Worm (Caenorhabditis elegans) whole organism, dauer: ENCODE results near the gene Y54G2A.45.
"Not testable (repeated sequence)": the region's sequence is repeated elsewhere in the genome, so short reads cannot be mapped to it uniquely, and the experiment has no call there.

Experiments
- unc-62 ChIP-seq: sonication (generic microtip); optimal IDR thresholded peaks from 2 replicates; lab custom pipeline; 2017; ENCODE audit warnings: missing biosample characterization, missing genetic modification reagents, missing genetic modification characterization

Gene Y54G2A.45

DNA sequence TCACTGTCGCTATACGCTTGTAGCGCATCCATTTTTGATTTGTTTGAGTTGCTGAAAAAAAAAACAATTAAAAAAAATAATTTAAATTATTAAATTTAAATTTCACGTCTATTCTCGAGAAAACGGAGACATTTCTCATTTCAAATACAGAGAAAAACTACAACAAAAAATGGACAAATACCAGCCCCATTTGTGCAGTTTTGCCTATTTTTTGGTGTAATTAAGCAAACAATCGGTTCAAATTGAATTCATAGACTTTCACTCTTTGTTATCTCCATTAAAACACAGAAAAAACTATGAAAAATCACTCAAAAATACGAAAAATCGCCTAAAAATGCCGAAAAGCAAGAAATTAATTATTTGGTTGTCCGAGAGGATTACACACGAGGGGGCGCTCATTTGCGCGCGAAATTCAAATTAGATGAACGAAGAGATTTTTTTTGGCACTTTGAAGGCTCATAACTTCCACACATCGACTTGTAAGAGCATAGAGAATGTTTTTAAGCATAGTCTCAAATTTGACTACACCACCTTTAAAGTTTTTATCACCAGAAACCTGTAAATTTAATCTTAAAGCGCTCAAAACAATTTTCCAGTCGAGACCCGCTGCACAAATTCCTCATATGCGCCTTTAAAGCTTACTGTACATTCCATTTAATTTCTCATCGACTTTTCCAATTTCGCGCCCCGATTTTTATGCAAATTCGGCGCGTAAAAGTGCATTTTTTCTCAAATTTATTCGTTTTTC, 22.7 kb upstream of the Y54G2A.45 start, which contains the start of gene Y54G2A.12:
TSS of gene Y54G2A.12 (minus strand) at position 51 of the 748 bp plus-strand sequence.
- TF ChIP-seq unc-62 (GFP tag; lab: Kevin White, UChicago): no peak

- TF ChIP-seq unc-62 (GFP tag; lab: Kevin White, UChicago): no peak
Measured at ce11 chrIV:2785057-2785456, 20.6 kb upstream of the Y54G2A.45 start.

DNA sequence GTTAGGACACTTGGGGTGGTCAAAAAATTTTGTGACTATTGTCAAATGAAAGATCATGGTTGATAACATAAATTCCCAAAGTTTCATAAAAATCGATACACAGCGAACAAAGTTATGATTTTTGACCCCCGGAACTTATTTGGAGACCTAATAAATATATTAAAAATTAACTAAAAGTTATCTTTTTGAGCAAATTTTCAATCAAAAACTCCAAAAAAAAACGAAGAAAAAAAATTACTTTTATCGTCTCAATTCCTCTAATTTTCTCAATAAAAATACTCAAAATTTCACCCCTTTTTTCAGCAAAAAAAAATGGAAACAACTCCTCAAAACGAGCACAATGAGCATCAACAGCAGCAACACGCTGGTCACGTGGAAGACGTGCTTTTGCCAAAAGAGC, 17.3 kb upstream of the Y54G2A.45 start, which contains the start of gene atln-1:
TSS of gene atln-1 (plus strand) at position 301 of the 400 bp plus-strand sequence.
- TF ChIP-seq unc-62 (GFP tag; lab: Kevin White, UChicago): not testable (repeated sequence)

ce11 chrIV:2793956-2794355, 11.7 kb upstream of the Y54G2A.45 start:
- TF ChIP-seq unc-62 (GFP tag; lab: Kevin White, UChicago): no peak

DNA sequence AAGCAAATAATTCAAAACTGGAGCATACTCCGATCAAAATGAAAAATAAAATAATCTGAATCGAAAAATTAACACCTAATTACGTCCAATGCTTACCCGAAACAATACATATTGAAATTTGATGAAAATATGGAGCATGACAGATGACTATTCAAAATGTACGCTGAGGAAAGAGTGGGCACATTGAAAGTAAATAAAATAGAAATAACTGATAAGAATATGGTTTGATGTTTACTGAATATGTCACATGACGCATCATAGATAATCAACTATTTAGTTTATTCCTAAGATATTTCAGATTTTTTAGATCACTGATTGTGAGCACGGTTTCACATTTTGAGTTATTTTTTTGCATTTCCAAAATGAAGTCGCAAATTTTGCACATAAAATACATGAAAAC, 7.3 kb upstream of the Y54G2A.45 start, which contains the start of gene Y54G2A.52:
TSS of gene Y54G2A.52 (minus strand) at position 348 of the 400 bp plus-strand sequence.
- no peak for TF ChIP-seq unc-62 (GFP tag; lab: Kevin White, UChicago)

ce11 chrIV:2799389-2799788, 6.3 kb upstream of the Y54G2A.45 start, which contains the start of gene Y54G2A.10:
Gene Y54G2A.10, plus strand, starts transcription at chrIV:2799689.
- no peak for TF ChIP-seq unc-62 (GFP tag; lab: Kevin White, UChicago)

- no peak for TF ChIP-seq unc-62 (GFP tag; lab: Kevin White, UChicago)
Measured at ce11 chrIV:2799890-2800289, 5.8 kb upstream of the Y54G2A.45 start.

ce11 chrIV:2801004-2801403, 4.7 kb upstream of the Y54G2A.45 start:
- no peak for TF ChIP-seq unc-62 (GFP tag; lab: Kevin White, UChicago)

- TF ChIP-seq unc-62 (GFP tag; lab: Kevin White, UChicago): not testable (repeated sequence)
Measured at ce11 chrIV:2801558-2801957, 4.1 kb upstream of the Y54G2A.45 start, which contains the start of gene Y54G2A.44. Gene Y54G2A.44, plus strand, starts transcription at chrIV:2801858.

ce11 chrIV:2802193-2802592, 3.5 kb upstream of the Y54G2A.45 start:
- no peak for TF ChIP-seq unc-62 (GFP tag; lab: Kevin White, UChicago)

DNA sequence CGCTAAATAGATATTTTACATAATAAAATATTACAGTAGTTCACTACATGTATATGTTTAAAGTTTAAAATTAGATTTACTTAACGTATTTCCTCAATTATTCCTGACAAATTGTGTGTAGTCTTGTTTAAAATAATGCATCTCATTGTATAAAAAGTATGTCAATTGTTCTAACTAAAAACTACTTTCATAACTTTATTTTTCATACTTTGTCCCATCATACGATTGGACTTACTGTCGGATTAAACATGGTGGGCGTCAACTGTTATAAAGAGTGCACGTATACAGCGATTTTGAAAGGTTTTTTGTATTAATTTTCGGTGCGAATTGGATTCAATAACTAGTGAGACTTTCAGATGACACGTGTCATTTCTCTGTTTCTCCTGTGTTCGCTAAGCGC, 2.0 kb upstream of the Y54G2A.45 start, which contains the start of gene Y54G2A.32:
TSS of gene Y54G2A.32 (plus strand) at position 301 of the 400 bp plus-strand sequence.
- no peak for TF ChIP-seq unc-62 (GFP tag; lab: Kevin White, UChicago)

DNA sequence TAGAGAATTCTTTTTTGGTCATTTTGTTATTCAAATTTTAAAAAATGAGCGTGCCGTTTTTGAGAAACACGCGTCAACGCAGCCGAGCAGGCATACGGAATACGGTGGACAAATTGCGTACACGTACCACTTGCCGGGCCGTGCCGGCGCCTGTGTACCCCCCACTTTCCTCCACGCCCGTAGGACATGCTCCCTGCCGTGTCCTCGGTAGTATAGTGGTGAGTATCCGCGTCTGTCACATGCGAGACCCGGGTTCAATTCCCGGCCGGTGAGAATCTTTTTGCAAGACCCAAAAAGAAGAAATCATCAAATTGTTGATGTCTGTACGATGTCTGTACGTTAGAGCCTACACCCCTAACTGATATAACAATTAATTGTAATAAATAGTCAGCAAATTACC, 2.5 kb downstream of the Y54G2A.45 start:
- no peak for TF ChIP-seq unc-62 (GFP tag; lab: Kevin White, UChicago)

- TF ChIP-seq unc-62 (GFP tag; lab: Kevin White, UChicago): no peak
Measured at ce11 chrIV:2809208-2809607, 3.6 kb downstream of the Y54G2A.45 start, which contains the start of gene Y54G2A.76. Gene Y54G2A.76, plus strand, starts transcription at chrIV:2809410.

ce11 chrIV:2817038-2817437, 11.4 kb downstream of the Y54G2A.45 start:
- TF ChIP-seq unc-62 (GFP tag; lab: Kevin White, UChicago): no peak

DNA sequence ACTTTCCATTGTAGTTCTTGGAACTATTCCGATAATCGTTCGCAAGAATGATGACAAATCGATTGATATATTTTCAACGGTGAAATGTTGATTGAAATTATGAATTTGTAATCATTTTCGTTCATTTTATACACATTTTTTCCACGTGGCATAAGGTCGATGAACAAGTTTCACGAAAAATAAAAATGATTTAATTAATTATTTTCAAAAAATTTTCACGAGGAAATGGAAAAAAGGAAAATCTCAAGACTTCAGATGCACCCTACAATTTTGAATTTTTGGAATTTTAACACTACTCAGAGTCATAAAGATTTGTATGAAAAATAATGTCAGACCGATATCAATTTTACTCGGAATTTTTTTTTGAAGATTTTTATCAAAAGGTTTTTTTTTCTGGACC, 14.0 kb downstream of the Y54G2A.45 start, which contains the start of gene Y54G2A.13:
TSS of gene Y54G2A.13 (minus strand) at position 101 of the 400 bp plus-strand sequence.
- TF ChIP-seq unc-62 (GFP tag; lab: Kevin White, UChicago): no peak

ce11 chrIV:2820408-2820807, 14.8 kb downstream of the Y54G2A.45 start, which contains the start of gene Y54G2A.37:
Gene Y54G2A.37, plus strand, starts transcription at chrIV:2820708.
- TF ChIP-seq unc-62 (GFP tag; lab: Kevin White, UChicago): no peak
